Worm (Caenorhabditis elegans) whole organism, midembryonic: ENCODE data around the gene hcp-3.

Experiments
- cog-1 ChIP-seq: sonication (generic microtip); optimal IDR thresholded peaks from 2 replicates; lab custom pipeline; 2016; ENCODE audit warnings: missing genetic modification characterization, missing compliant biosample characterization
- flt-1 ChIP-seq: fragments of 200-800 bp; sonication (Bioruptor generic); IDR thresholded peaks from 2 replicates; pipeline ENCODE4 v1.3.6; 2022; ENCODE audit warnings: missing genetic modification characterization, missing compliant biosample characterization
- klf-2 ChIP-seq: fragments of 200-800 bp; sonication (Bioruptor generic); conservative IDR thresholded peaks from 2 replicates; pipeline ENCODE4 v1.3.6; 2022; ENCODE audit warnings: missing genetic modification reagents, missing genetic modification characterization, missing compliant biosample characterization
- ztf-23 ChIP-seq: fragments of 200-800 bp; sonication (Bioruptor generic); IDR thresholded peaks from 2 replicates; pipeline ENCODE4 v1.3.6; 2022; ENCODE audit warnings: missing genetic modification reagents, missing genetic modification characterization, missing compliant biosample characterization
- ztf-29 ChIP-seq: fragments of 200-800 bp; sonication (Bioruptor generic); IDR thresholded peaks from 2 replicates; pipeline ENCODE4 v1.3.6; 2022; ENCODE audit warnings: missing genetic modification reagents, missing genetic modification characterization, missing compliant biosample characterization

DNA sequence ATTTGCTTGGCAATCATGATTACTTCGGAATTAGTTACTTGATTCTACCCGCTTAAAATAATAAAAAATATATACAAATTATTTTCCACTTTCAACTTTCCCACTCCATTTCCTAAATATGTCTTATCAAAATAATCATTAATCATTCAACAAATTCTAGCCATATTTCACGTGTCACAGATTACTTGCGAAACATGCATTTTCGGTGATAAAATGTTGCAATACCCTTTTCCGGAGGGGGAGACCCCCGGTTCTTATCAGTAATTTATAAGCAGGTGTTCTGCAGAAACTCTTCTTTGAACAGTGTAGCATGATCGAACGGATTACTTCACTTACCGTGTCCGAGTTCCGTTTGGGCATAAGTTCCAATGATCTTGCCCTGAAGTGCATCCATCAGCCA lies 26.1 kb downstream of the hcp-3 start:
- TF ChIP-seq flt-1 (GFP tag; lab: Robert Waterston, UW) (no peak), klf-2 (GFP tag; lab: Robert Waterston, UW) (no peak), cog-1 (no peak), ztf-23 (no peak), ztf-29 (no peak)
